Fruit fly (Drosophila melanogaster) whole organism, embryonic: ENCODE data around the gene Crg-1.

Experiments
- Ada2b ChIP-seq: fragments of 200-800 bp; sonication (Bioruptor generic); IDR thresholded peaks from 2 replicates; pipeline ENCODE4 v1.3.6; 2022; ENCODE audit warnings: missing biosample characterization, missing genetic modification characterization
- Atf6 ChIP-seq: fragments of 200-800 bp; sonication (Bioruptor generic); IDR thresholded peaks from 2 replicates; pipeline ENCODE4 v1.3.6; 2022; ENCODE audit warnings: missing biosample characterization, missing genetic modification characterization
- BEAF-32 ChIP-seq: fragments of 200-800 bp; sonication (Bioruptor generic); optimal IDR thresholded peaks from 3 replicates; lab custom pipeline; 2017; ENCODE audit warnings: missing biosample characterization, missing genetic modification characterization, mild to moderate bottlenecking, moderate library complexity, missing genetic modification reagents
- C15 ChIP-seq: fragments of 200-800 bp; sonication (Bioruptor generic); IDR thresholded peaks from 3 replicates; pipeline ENCODE4 v1.3.6; 2022; ENCODE audit warnings: missing biosample characterization, missing genetic modification characterization
- CG12942 ChIP-seq: fragments of 200-800 bp; sonication (Bioruptor generic); optimal IDR thresholded peaks from 3 replicates; lab custom pipeline; 2016; ENCODE audit warnings: missing biosample characterization, missing genetic modification characterization
- CG15011 ChIP-seq: fragments of 200-800 bp; sonication (Bioruptor generic); optimal IDR thresholded peaks from 3 replicates; lab custom pipeline; 2018; ENCODE audit warnings: missing biosample characterization, mild to moderate bottlenecking, missing genetic modification characterization
- CG1529 ChIP-seq: fragments of 200-800 bp; sonication (Bioruptor generic); optimal IDR thresholded peaks from 3 replicates; lab custom pipeline; 2018; ENCODE audit warnings: missing biosample characterization, missing genetic modification characterization
- CG1603 ChIP-seq: fragments of 200-800 bp; sonication (Bioruptor generic); optimal IDR thresholded peaks from 2 replicates; lab custom pipeline; 2019; ENCODE audit warnings: missing biosample characterization, mild to moderate bottlenecking, missing genetic modification characterization, moderate library complexity
- CG16779 ChIP-seq: fragments of 200-800 bp; sonication (Bioruptor generic); IDR thresholded peaks from 2 replicates; pipeline ENCODE4 v1.3.6; 2022; ENCODE audit warnings: missing biosample characterization, missing genetic modification characterization
- CG17802 ChIP-seq: fragments of 200-800 bp; sonication (Bioruptor generic); optimal IDR thresholded peaks from 2 replicates; lab custom pipeline; 2018; ENCODE audit warnings: missing biosample characterization, mild to moderate bottlenecking, missing genetic modification characterization, moderate library complexity
- CG18262 ChIP-seq: fragments of 200-800 bp; optimal IDR thresholded peaks from 3 replicates; lab custom pipeline; 2019; ENCODE audit warnings: missing biosample characterization, mild to moderate bottlenecking, missing genetic modification characterization, moderate library complexity
- CG18619 ChIP-seq: fragments of 200-800 bp; sonication (Bioruptor generic); optimal IDR thresholded peaks from 3 replicates; lab custom pipeline; 2017; ENCODE audit warnings: missing biosample characterization, mild to moderate bottlenecking, missing genetic modification characterization
- CG2712 ChIP-seq: fragments of 200-800 bp; optimal IDR thresholded peaks from 3 replicates; lab custom pipeline; 2019; ENCODE audit warnings: missing biosample characterization, mild to moderate bottlenecking, missing genetic modification characterization, moderate library complexity
- CG30403 ChIP-seq: fragments of 200-800 bp; sonication (Bioruptor generic); optimal IDR thresholded peaks from 3 replicates; lab custom pipeline; 2016; ENCODE audit warnings: missing biosample characterization, missing genetic modification characterization
- CG6765 ChIP-seq: fragments of 200-800 bp; sonication (Bioruptor generic); optimal IDR thresholded peaks from 3 replicates; lab custom pipeline; 2017; ENCODE audit warnings: missing biosample characterization, mild to moderate bottlenecking, missing genetic modification characterization
- CG6854 ChIP-seq: fragments of 200-800 bp; sonication (Bioruptor generic); optimal IDR thresholded peaks from 3 replicates; lab custom pipeline; 2017; ENCODE audit warnings: missing biosample characterization, mild to moderate bottlenecking, missing genetic modification characterization
- CG7271 ChIP-seq: fragments of 200-800 bp; sonication (Bioruptor generic); optimal IDR thresholded peaks from 2 replicates; lab custom pipeline; 2018; ENCODE audit warnings: missing biosample characterization, mild to moderate bottlenecking, missing genetic modification characterization, moderate library complexity
- CG7987 ChIP-seq: fragments of 200-800 bp; sonication (Bioruptor generic); optimal IDR thresholded peaks from 2 replicates; lab custom pipeline; 2018; ENCODE audit warnings: missing biosample characterization, mild to moderate bottlenecking, missing genetic modification characterization, moderate library complexity
- Dip2 ChIP-seq: fragments of 200-800 bp; sonication (Bioruptor generic); IDR thresholded peaks from 2 replicates; pipeline ENCODE4 v1.3.6; 2022; ENCODE audit warnings: missing biosample characterization, missing genetic modification characterization
- Doc3 ChIP-seq: fragments of 200-800 bp; sonication (Bioruptor generic); IDR thresholded peaks from 3 replicates; pipeline ENCODE4 v1.3.6; 2022; ENCODE audit warnings: missing biosample characterization, missing genetic modification characterization; ENCODE audit not compliant: partially characterized antibody
- Dp ChIP-seq: fragments of 200-800 bp; sonication (Bioruptor generic); optimal IDR thresholded peaks from 2 replicates; lab custom pipeline; 2018; ENCODE audit warnings: missing biosample characterization, mild to moderate bottlenecking, missing genetic modification characterization, moderate library complexity
- Fer2 ChIP-seq: fragments of 200-800 bp; sonication (Bioruptor generic); optimal IDR thresholded peaks from 2 replicates; lab custom pipeline; 2018; ENCODE audit warnings: missing biosample characterization, mild to moderate bottlenecking, missing genetic modification characterization, moderate library complexity
- Hmr ChIP-seq: fragments of 200-800 bp; sonication (Bioruptor generic); optimal IDR thresholded peaks from 3 replicates; lab custom pipeline; 2017; ENCODE audit warnings: mild to moderate bottlenecking, missing biosample characterization, missing genetic modification reagents, missing genetic modification characterization
- Hr39 ChIP-seq: fragments of >200 bp; optimal IDR thresholded peaks from 2 replicates; lab custom pipeline; 2017
- Max ChIP-seq: fragments of 200-800 bp; sonication (Bioruptor generic); optimal IDR thresholded peaks from 2 replicates; lab custom pipeline; 2016; ENCODE audit warnings: missing biosample characterization, mild to moderate bottlenecking, missing genetic modification characterization
- NC2α ChIP-seq: fragments of 200-800 bp; sonication (Bioruptor generic); optimal IDR thresholded peaks from 2 replicates; lab custom pipeline; 2016; ENCODE audit warnings: missing biosample characterization, missing genetic modification characterization
- Optix ChIP-seq: fragments of 200-800 bp; sonication (Bioruptor generic); IDR thresholded peaks from 3 replicates; pipeline ENCODE4 v1.3.6; 2022; ENCODE audit warnings: missing biosample characterization, missing genetic modification characterization
- Poxn ChIP-seq: fragments of 200-800 bp; sonication (Bioruptor generic); IDR thresholded peaks from 2 replicates; pipeline ENCODE4 v1.3.6; 2022; ENCODE audit warnings: missing biosample characterization, missing genetic modification characterization
- Ravus ChIP-seq: fragments of 200-800 bp; sonication (Bioruptor generic); IDR thresholded peaks from 2 replicates; pipeline ENCODE4 v1.3.6; 2022; ENCODE audit warnings: missing biosample characterization, missing genetic modification characterization
- Sry-δ ChIP-seq: fragments of 200-800 bp; sonication (Bioruptor generic); optimal IDR thresholded peaks from 2 replicates; lab custom pipeline; 2016; ENCODE audit warnings: missing biosample characterization, missing genetic modification characterization
- Stat92E ChIP-seq, 3 experiments: fragments of >200 bp in 2 of 3; fragments of 200-800 bp in 1 of 3; sonication (Bioruptor generic) in 1 of 3; optimal IDR thresholded peaks; 2 replicates each; lab custom pipeline; 2017 to 2019; ENCODE audit warnings: missing biosample characterization in 3 of 3, missing genetic modification characterization in 3 of 3, mild to moderate bottlenecking in 1 of 3, moderate library complexity in 1 of 3
- ab ChIP-seq: fragments of 200-800 bp; sonication (Bioruptor generic); optimal IDR thresholded peaks from 2 replicates; lab custom pipeline; 2016; ENCODE audit warnings: missing biosample characterization, missing genetic modification characterization
- amos ChIP-seq: fragments of 200-800 bp; sonication (Bioruptor generic); IDR thresholded peaks from 2 replicates; pipeline ENCODE4 v1.3.6; 2022; ENCODE audit warnings: missing biosample characterization, missing genetic modification characterization; ENCODE audit not compliant: partially characterized antibody
- bsh ChIP-seq, 2 experiments: fragments of 200-800 bp; sonication (Bioruptor generic); optimal IDR thresholded peaks; 2 replicates each; lab custom pipeline; 2017 to 2018; ENCODE audit warnings: mild to moderate bottlenecking in 2 of 2, missing biosample characterization in 2 of 2, missing genetic modification characterization in 2 of 2, moderate library complexity in 1 of 2
- corto ChIP-seq: fragments of 200-800 bp; sonication (Bioruptor generic); optimal IDR thresholded peaks from 2 replicates; lab custom pipeline; 2016; ENCODE audit warnings: missing biosample characterization, mild to moderate bottlenecking, missing genetic modification characterization, moderate library complexity
- cwo ChIP-seq: fragments of 200-800 bp; sonication (Bioruptor generic); optimal IDR thresholded peaks from 3 replicates; lab custom pipeline; 2017; ENCODE audit warnings: missing biosample characterization, missing genetic modification characterization, mild to moderate bottlenecking, moderate library complexity, missing genetic modification reagents
- da ChIP-seq: fragments of 200-800 bp; sonication (Bioruptor generic); optimal IDR thresholded peaks from 2 replicates; lab custom pipeline; 2016; ENCODE audit warnings: missing biosample characterization, missing genetic modification characterization
- en ChIP-seq: fragments of 200-800 bp; sonication (Bioruptor generic); optimal IDR thresholded peaks from 2 replicates; lab custom pipeline; 2016; ENCODE audit warnings: missing biosample characterization, missing genetic modification characterization
- gt ChIP-seq: fragments of 200-800 bp; sonication (Bioruptor generic); IDR thresholded peaks from 2 replicates; pipeline ENCODE4 v1.3.6; 2022; ENCODE audit warnings: missing biosample characterization, missing genetic modification characterization
- klu ChIP-seq: fragments of 200-800 bp; sonication (Bioruptor generic); IDR thresholded peaks from 2 replicates; pipeline ENCODE4 v1.3.6; 2022; ENCODE audit warnings: missing biosample characterization, missing genetic modification characterization
- lbe ChIP-seq: fragments of 200-800 bp; sonication (Bioruptor generic); optimal IDR thresholded peaks from 2 replicates; lab custom pipeline; 2016; ENCODE audit warnings: missing biosample characterization, mild to moderate bottlenecking, missing genetic modification characterization
- lola ChIP-seq, 3 experiments: fragments of >200 bp in 2 of 3; fragments of 200-800 bp in 1 of 3; sonication (Bioruptor generic) in 1 of 3; optimal IDR thresholded peaks; 2 replicates each; lab custom pipeline; 2017 to 2019; ENCODE audit warnings: missing biosample characterization in 3 of 3, missing genetic modification characterization in 3 of 3, mild to moderate bottlenecking in 1 of 3, moderate library complexity in 1 of 3
- mirr ChIP-seq: fragments of 200-800 bp; sonication (Bioruptor generic); optimal IDR thresholded peaks from 3 replicates; lab custom pipeline; 2018; ENCODE audit warnings: missing biosample characterization, mild to moderate bottlenecking, missing genetic modification characterization
- oc ChIP-seq: fragments of 200-800 bp; sonication (Bioruptor generic); optimal IDR thresholded peaks from 2 replicates; lab custom pipeline; 2018; ENCODE audit warnings: missing biosample characterization, mild to moderate bottlenecking, missing genetic modification characterization, moderate library complexity
- pros ChIP-seq: fragments of 200-800 bp; sonication (Bioruptor generic); optimal IDR thresholded peaks from 3 replicates; lab custom pipeline; 2019; ENCODE audit warnings: missing biosample characterization, mild to moderate bottlenecking, missing genetic modification characterization, moderate library complexity
- rib ChIP-seq: fragments of 200-800 bp; sonication (Bioruptor generic); IDR thresholded peaks from 2 replicates; pipeline ENCODE4 v1.3.6; 2022; ENCODE audit warnings: missing biosample characterization, missing genetic modification characterization
- sob ChIP-seq: fragments of 200-800 bp; sonication (Bioruptor generic); IDR thresholded peaks from 2 replicates; pipeline ENCODE4 v1.3.6; 2022; ENCODE audit warnings: missing biosample characterization, missing genetic modification characterization
- tio ChIP-seq: fragments of 200-800 bp; sonication (Bioruptor generic); optimal IDR thresholded peaks from 2 replicates; lab custom pipeline; 2017; ENCODE audit warnings: missing biosample characterization, missing genetic modification characterization, inconsistent platforms
- trem ChIP-seq: fragments of 200-800 bp; optimal IDR thresholded peaks from 3 replicates; lab custom pipeline; 2019; ENCODE audit warnings: missing biosample characterization, mild to moderate bottlenecking, missing genetic modification characterization, moderate library complexity
- zfh1 ChIP-seq: fragments of 200-800 bp; sonication (Bioruptor generic); IDR thresholded peaks from 3 replicates; pipeline ENCODE4 v1.3.6; 2022; ENCODE audit warnings: missing biosample characterization, missing genetic modification characterization

Crg-1 gene

DNA sequence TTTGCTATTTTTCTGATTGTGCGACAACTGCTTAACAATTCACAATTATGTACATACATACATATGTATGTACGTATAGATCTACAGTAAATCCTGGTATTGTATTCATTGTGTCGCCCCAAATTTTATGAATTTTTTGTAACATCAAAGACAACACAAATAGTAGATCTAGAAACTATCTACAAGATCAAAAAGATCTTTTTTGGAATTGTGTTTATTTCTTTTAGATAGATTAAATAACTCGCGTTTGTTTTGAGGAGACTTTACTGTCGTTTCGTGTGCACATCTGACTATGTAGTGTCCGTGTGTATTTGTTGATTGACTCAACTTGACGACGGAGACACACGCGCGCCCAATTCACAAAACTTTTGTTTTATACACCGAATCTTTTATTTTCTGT lies 18.7 kb upstream of the Crg-1 start (continued):
- peak; percentile 52 for TF ChIP-seq NC2α (GFP tag; lab: Kevin White, UChicago)
- peak; percentile 91 for TF ChIP-seq CG15011 (GFP tag; lab: Kevin White, UChicago)
- peak; percentile 97 for TF ChIP-seq sob (GFP tag; lab: Robert Waterston, UW)
- TF ChIP-seq corto (GFP tag; lab: Kevin White, UChicago): no peak
- TF ChIP-seq Hr39: no peak
- TF ChIP-seq CG7271 (tag; lab: Kevin White, UChicago): peak; percentile 74
- TF ChIP-seq Dp (GFP tag; lab: Kevin White, UChicago): no peak
- TF ChIP-seq pros (GFP tag; lab: Kevin White, UChicago): no peak
- peak; percentile 81 for TF ChIP-seq Poxn (GFP tag; lab: Robert Waterston, UW)
- TF ChIP-seq oc (tag; lab: Kevin White, UChicago): peak; percentile 67
- TF ChIP-seq CG18619: peak; percentile 84
- TF ChIP-seq zfh1: peak; percentile 89
- peak; percentile 82 for TF ChIP-seq CG18262
- peak; percentile 92 for TF ChIP-seq CG30403 (GFP tag; lab: Kevin White, UChicago)
- peak; percentile 85 for TF ChIP-seq mirr (GFP tag; lab: Kevin White, UChicago)
- TF ChIP-seq CG2712 (tag; lab: Kevin White, UChicago): peak; percentile 87
- no peak for TF ChIP-seq amos
- no peak for TF ChIP-seq Doc3 (GFP tag; lab: Robert Waterston, UW)
- TF ChIP-seq Atf6 (GFP tag; lab: Robert Waterston, UW): peak; percentile 96
- TF ChIP-seq CG6765: peak; percentile 87
- TF ChIP-seq CG12942 (GFP tag; lab: Kevin White, UChicago): peak; percentile 78
- TF ChIP-seq lbe (GFP tag; lab: Kevin White, UChicago): peak; percentile 73
- TF ChIP-seq CG1529 (GFP tag; lab: Kevin White, UChicago): peak; percentile 58
- peak in 1 of 2 experiments; percentile 79 for TF ChIP-seq bsh (GFP tag; optimal IDR thresholded peaks at IDR 0.05; lab: Kevin White, UChicago)
- peak in 1 of 3 experiments; percentile 45 for TF ChIP-seq lola (GFP tag; optimal IDR thresholded peaks at IDR 0.05; lab: Kevin White, UChicago)
- TF ChIP-seq cwo (GFP tag; lab: Kevin White, UChicago): peak; percentile 92
- peak; percentile 40 for TF ChIP-seq trem
- peak; percentile 85 for TF ChIP-seq CG6854 (GFP tag; lab: Kevin White, UChicago)
- no peak for TF ChIP-seq gt
- TF ChIP-seq rib: peak; percentile 95
- peak; percentile 95 for TF ChIP-seq Hmr (GFP tag; lab: Kevin White, UChicago)
- peak; percentile 82 for TF ChIP-seq CG16779
- peak; percentile 91 for TF ChIP-seq Fer2
- no peak for TF ChIP-seq Stat92E (GFP tag; optimal IDR thresholded peaks at IDR 0.05; lab: Kevin White, UChicago)
- peak; percentile 93 for TF ChIP-seq Ada2b (GFP tag; lab: Robert Waterston, UW)
- peak; percentile 79 for TF ChIP-seq CG1603
- peak; percentile 83; the same call in 2 of the 3 replicates for TF ChIP-seq C15 (GFP tag; lab: Robert Waterston, UW)
- TF ChIP-seq Optix (GFP tag; lab: Robert Waterston, UW): 0 out of 3 replicates have a peak, but pooled peaks have one; percentile 13
- TF ChIP-seq CG7987 (GFP tag; lab: Kevin White, UChicago): peak; percentile 86
- TF ChIP-seq BEAF-32 (GFP tag; lab: Kevin White, UChicago): no peak
- peak; percentile 84 for TF ChIP-seq tio (GFP tag; lab: Kevin White, UChicago)
- TF ChIP-seq Max (GFP tag; lab: Kevin White, UChicago): peak; percentile 74
- TF ChIP-seq ab: no peak
- TF ChIP-seq en (GFP tag; lab: Kevin White, UChicago): peak; percentile 70
- peak; percentile 83 for TF ChIP-seq klu (GFP tag; lab: Robert Waterston, UW)
- peak; percentile 55 for TF ChIP-seq da (GFP tag; lab: Kevin White, UChicago)
- no peak for TF ChIP-seq Dip2 (GFP tag; lab: Robert Waterston, UW)
- peak; percentile 12 for TF ChIP-seq CG17802 (tag; lab: Kevin White, UChicago)
- TF ChIP-seq Ravus (GFP tag; lab: Robert Waterston, UW): peak; percentile 83
- TF ChIP-seq Sry-δ (GFP tag; lab: Kevin White, UChicago): peak; percentile 52
